Worm (Caenorhabditis elegans): ENCODE data around the gene srz-37.

DNA sequence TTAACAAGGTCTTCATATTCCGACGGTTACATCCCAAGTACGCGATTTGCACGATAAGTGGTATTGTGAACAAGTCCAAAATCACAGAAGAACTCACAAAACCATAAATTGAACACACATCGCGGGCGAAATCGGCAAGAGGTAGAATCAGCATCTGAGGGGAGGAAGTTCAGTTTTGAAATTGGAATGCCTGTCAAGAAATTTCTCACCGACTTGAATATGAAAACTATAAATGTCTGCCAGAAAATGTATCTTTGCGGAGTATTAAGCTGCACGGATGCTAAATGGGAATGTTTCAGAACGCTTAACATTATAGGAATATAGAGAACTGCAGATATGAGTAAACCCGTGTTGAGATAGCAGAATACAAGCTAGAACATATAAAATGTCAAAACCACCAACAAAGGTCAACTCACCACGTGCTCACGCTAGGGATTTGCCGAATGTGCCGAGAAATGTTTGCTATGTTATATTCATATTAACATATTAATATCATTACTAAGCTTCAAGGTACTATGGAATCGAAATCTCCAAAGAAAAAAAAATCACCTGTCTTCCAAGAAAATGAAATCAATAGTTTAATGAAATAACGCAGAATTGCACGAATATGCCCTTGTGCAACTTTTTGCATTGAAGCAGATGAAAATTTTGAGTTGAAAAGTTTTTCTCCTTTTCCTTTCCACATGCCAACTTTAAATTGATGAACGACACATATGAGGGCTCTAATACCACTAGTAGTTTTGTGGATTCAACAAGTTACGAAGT, 717 bp upstream of the srz-37 start, which contains the start of gene srz-82:
- TF ChIP-seq drap-1 (GFP tag; optimal IDR thresholded peaks at IDR 0.05) (no peak), unc-62 (GFP tag; optimal IDR thresholded peaks at IDR 0.05) (no peak), elt-1 (tag; optimal IDR thresholded peaks at IDR 0.05; ENCODE audit: borderline replicate concordance, insufficient read depth) (no peak), snpc-4 (tag; optimal IDR thresholded peaks at IDR 0.05) (no peak), pha-4 (tag; optimal IDR thresholded peaks at IDR 0.05) (no peak), cnd-1 (tag; optimal IDR thresholded peaks at IDR 0.05) (no peak), zip-8 (tag; optimal IDR thresholded peaks at IDR 0.05) (no peak), elt-3 (tag; optimal IDR thresholded peaks at IDR 0.05) (no peak), nhr-28 (tag; optimal IDR thresholded peaks at IDR 0.05) (no peak), ztf-11 (tag; optimal IDR thresholded peaks at IDR 0.05) (no peak), unc-39 (tag; optimal IDR thresholded peaks at IDR 0.05) (no peak), ces-1 (GFP tag; optimal IDR thresholded peaks at IDR 0.05) (no peak), nhr-12 (tag; optimal IDR thresholded peaks at IDR 0.05) (no peak), ham-2 (GFP tag; optimal IDR thresholded peaks at IDR 0.05) (no peak)
